Worm (Caenorhabditis elegans) whole organism, L4 larva: ENCODE measurements around the gene clec-121.
A peak's percentile ranks its signal among the peaks of the same experiment; 100 is the strongest.

Source experiments
- F10B5.3 ChIP-seq: sonication (generic microtip); optimal IDR thresholded peaks from 2 replicates; lab custom pipeline; 2016; ENCODE audit warnings: mild to moderate bottlenecking, missing genetic modification characterization, missing compliant biosample characterization
- F37D6.2 ChIP-seq: sonication (generic microtip); optimal IDR thresholded peaks from 2 replicates; lab custom pipeline; 2016; ENCODE audit warnings: mild to moderate bottlenecking, missing genetic modification characterization, missing compliant biosample characterization
- Y5F2A.4 ChIP-seq: fragments of 200-800 bp; sonication (Bioruptor generic); optimal IDR thresholded peaks from 2 replicates; lab custom pipeline; 2018; ENCODE audit warnings: mild to moderate bottlenecking, missing genetic modification characterization, missing compliant biosample characterization
- aha-1 ChIP-seq: fragments of 150-350 bp; peaks from one replicate; lab custom pipeline; 2014; ENCODE audit warnings: missing biosample characterization, missing genetic modification characterization
- ama-1 ChIP-seq: fragments of 150-350 bp; optimal IDR thresholded peaks from 2 replicates; lab custom pipeline; 2014; ENCODE audit warnings: inconsistent platforms, mixed read lengths
- attf-4 ChIP-seq: sonication (generic microtip); optimal IDR thresholded peaks from 3 replicates; lab custom pipeline; 2017; ENCODE audit warnings: missing biosample characterization, missing genetic modification characterization
- ceh-28 ChIP-seq: fragments of 150-350 bp; optimal IDR thresholded peaks from 2 replicates; lab custom pipeline; 2014; ENCODE audit warnings: missing biosample characterization, missing genetic modification reagents, missing genetic modification characterization
- ceh-62 ChIP-seq: sonication (generic microtip); optimal IDR thresholded peaks from 2 replicates; lab custom pipeline; 2017; ENCODE audit warnings: missing biosample characterization, missing genetic modification characterization
- ces-1 ChIP-seq: fragments of 150-350 bp; sonication (generic microtip); optimal IDR thresholded peaks from 4 replicates; lab custom pipeline; 2014; ENCODE audit warnings: missing biosample characterization, missing genetic modification reagents, missing genetic modification characterization
- daf-19 ChIP-seq: fragments of 200-800 bp; sonication (Bioruptor generic); conservative IDR thresholded peaks from 2 replicates; pipeline ENCODE4 v1.3.6; 2022; ENCODE audit warnings: missing genetic modification characterization, missing compliant biosample characterization
- dmd-8 ChIP-seq: fragments of 200-800 bp; sonication (Bioruptor generic); IDR thresholded peaks from 2 replicates; pipeline ENCODE4 v1.3.6; 2022; ENCODE audit warnings: missing genetic modification characterization, missing compliant biosample characterization
- dpl-1 ChIP-seq: fragments of 150-350 bp; optimal IDR thresholded peaks from 2 replicates; lab custom pipeline; 2014; ENCODE audit warnings: missing biosample characterization, missing genetic modification reagents, missing genetic modification characterization
- duxl-1 ChIP-seq: sonication (generic microtip); optimal IDR thresholded peaks from 2 replicates; lab custom pipeline; 2016; ENCODE audit warnings: mild to moderate bottlenecking, missing genetic modification characterization, moderate library complexity, missing compliant biosample characterization; ENCODE audit not compliant: poor library complexity
- lin-1 ChIP-seq: fragments of 200-800 bp; sonication (Bioruptor generic); IDR thresholded peaks from 2 replicates; pipeline ENCODE4 v1.3.6; 2022; ENCODE audit warnings: missing genetic modification reagents, missing genetic modification characterization, missing compliant biosample characterization
- lin-15B ChIP-seq: fragments of 150-350 bp; sonication (generic microtip); optimal IDR thresholded peaks from 3 replicates; lab custom pipeline; 2014; ENCODE audit warnings: missing biosample characterization, missing genetic modification characterization
- lir-3 ChIP-seq: sonication (generic microtip); optimal IDR thresholded peaks from 2 replicates; lab custom pipeline; 2016; ENCODE audit warnings: mild to moderate bottlenecking, missing genetic modification characterization, missing compliant biosample characterization
- mdt-29 ChIP-seq: fragments of 200-800 bp; sonication (Bioruptor generic); IDR thresholded peaks from 2 replicates; pipeline ENCODE4 v1.3.6; 2022; ENCODE audit warnings: missing genetic modification reagents, missing genetic modification characterization, missing compliant biosample characterization
- mes-2 ChIP-seq: sonication (generic microtip); optimal IDR thresholded peaks from 2 replicates; lab custom pipeline; 2016; ENCODE audit warnings: missing genotype, mild to moderate bottlenecking, missing genetic modification characterization, missing compliant biosample characterization; ENCODE audit not compliant: poor library complexity, severe bottlenecking
- mxl-3 ChIP-seq: fragments of 200-800 bp; sonication (Bioruptor generic); optimal IDR thresholded peaks from 2 replicates; lab custom pipeline; 2018; ENCODE audit warnings: mild to moderate bottlenecking, missing genetic modification characterization, missing compliant biosample characterization
- nhr-28 ChIP-seq: fragments of 150-350 bp; optimal IDR thresholded peaks from 2 replicates; lab custom pipeline; 2014; ENCODE audit warnings: missing biosample characterization, missing genetic modification characterization
- saeg-2 ChIP-seq: fragments of 200-800 bp; sonication (Bioruptor generic); IDR thresholded peaks from 2 replicates; pipeline ENCODE4 v1.3.6; 2022; ENCODE audit warnings: missing genetic modification reagents, missing genetic modification characterization, missing compliant biosample characterization
- snpc-1.2 ChIP-seq: fragments of 200-800 bp; sonication (Bioruptor generic); IDR thresholded peaks from 2 replicates; pipeline ENCODE4 v1.3.6; 2022; ENCODE audit warnings: missing genetic modification reagents, missing genetic modification characterization, missing compliant biosample characterization
- unc-62 ChIP-seq, 3 experiments: fragments of 150-350 bp in 1 of 3; sonication (generic microtip); optimal IDR thresholded peaks in 2 of 3; peaks in 1 of 3; 1 replicate in 1 of 3; 2 replicates in 2 of 3; lab custom pipeline; 2014 to 2017; ENCODE audit warnings: missing biosample characterization in 3 of 3, missing genetic modification characterization in 3 of 3, missing genetic modification reagents in 3 of 3, missing genotype in 1 of 3
- zfp-2 ChIP-seq: sonication (generic microtip); optimal IDR thresholded peaks from 2 replicates; lab custom pipeline; 2016; ENCODE audit warnings: mild to moderate bottlenecking, missing genetic modification characterization, missing compliant biosample characterization
- zfp-3 ChIP-seq: fragments of 200-800 bp; sonication (Bioruptor generic); conservative IDR thresholded peaks from 2 replicates; pipeline ENCODE4 v1.3.6; 2022; ENCODE audit warnings: missing genetic modification reagents, missing genetic modification characterization, missing compliant biosample characterization
- ztf-11 ChIP-seq: fragments of 150-350 bp; optimal IDR thresholded peaks from 2 replicates; lab custom pipeline; 2014; ENCODE audit warnings: missing biosample characterization, missing genetic modification characterization

Gene clec-121

DNA sequence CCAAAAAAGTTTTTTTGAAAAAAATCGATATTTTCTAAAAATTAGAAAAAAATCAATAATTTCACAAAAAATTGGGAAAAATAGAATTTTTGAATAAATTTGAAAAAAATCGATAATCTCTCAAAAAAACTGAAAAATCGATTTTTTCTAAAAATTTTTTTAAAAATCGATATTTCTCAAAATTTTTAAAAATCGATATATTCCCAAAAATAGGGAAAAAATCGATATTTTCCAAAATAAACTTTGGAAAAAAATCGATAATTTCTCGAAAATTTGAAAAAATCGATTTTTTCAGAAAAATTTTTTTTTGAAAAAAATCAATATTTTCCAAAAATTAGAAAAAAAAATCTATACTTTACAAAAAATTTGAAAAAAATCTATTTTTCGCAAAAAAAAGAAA lies 37.5 kb upstream of the clec-121 start:
- TF ChIP-seq lin-15B (tag; lab: Kevin White, UChicago): no peak
- TF ChIP-seq ceh-28 (tag; lab: Kevin White, UChicago): peak; percentile 70

DNA sequence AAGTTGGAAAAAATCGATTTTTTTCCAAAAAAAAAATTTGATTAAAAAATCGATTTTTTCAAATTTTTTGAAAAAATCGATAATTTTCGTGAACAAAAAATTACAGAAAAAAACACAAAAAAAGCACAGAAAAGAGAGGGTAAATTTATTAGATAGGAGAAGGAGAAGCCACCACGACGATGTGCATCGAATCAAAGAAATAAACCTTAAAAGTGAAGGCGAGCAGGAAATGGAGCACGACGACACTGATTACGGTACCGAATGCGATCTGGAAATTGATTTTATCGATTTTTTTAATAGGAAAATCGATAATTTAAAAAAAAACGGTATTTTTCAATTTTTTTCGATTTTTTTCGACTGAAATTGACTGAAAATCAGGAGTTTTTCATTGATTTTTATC lies 37.0 kb upstream of the clec-121 start:
- TF ChIP-seq F10B5.3: no peak
- TF ChIP-seq ceh-28 (tag; lab: Kevin White, UChicago): peak; percentile 12

DNA sequence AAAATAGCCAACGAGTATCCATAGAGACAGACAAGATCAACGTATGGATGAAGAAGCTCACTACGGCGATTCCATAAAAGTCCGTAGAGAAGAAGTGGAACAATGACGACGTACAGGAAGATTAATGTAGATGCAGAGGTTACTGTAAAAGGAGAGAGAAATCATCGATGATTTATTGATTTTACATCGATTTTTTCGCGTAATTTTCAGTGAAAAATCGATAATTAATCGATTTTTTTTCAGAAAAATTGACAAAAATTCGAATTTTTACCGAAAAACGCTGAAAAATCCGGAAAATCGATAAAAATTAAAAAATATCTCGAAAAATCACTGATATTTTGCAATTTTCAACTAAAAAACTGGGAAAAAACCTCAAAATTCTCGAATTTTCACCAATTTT lies 35.7 kb upstream of the clec-121 start:
- TF ChIP-seq duxl-1: no peak
- peak; percentile 81 for TF ChIP-seq ceh-28 (tag; lab: Kevin White, UChicago)
- no peak for TF ChIP-seq unc-62 (GFP tag; optimal IDR thresholded peaks at IDR 0.05 in 1 of 2; lab: Kevin White, UChicago)
- no peak for TF ChIP-seq unc-62 (tag; optimal IDR thresholded peaks at IDR 0.05; lab: Kevin White, UChicago)

DNA sequence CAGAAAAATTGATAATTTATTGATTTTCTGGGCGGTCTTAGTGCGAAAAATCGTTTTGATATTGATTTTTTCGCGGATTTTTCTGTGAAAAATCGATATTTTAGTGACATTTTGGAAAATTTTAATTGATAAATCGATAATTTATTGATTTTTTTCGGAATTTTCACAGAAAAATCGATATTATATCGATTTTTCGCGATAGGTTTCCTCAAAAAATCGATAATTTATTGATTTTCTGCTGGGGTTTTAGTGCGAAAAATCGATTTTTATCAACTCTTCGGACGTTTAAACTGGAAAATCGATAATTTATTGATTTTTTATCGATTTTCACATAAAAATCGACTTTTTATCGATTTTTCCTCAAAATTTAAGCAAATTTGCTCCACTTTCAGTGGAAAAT lies 34.7 kb upstream of the clec-121 start:
- TF ChIP-seq ceh-28 (tag; lab: Kevin White, UChicago) (peak; percentile 96), lin-15B (tag; lab: Kevin White, UChicago) (no peak)
- TF ChIP-seq, all 104 proteins: peak for 1

ce11 chrII:3067896-3068295 lies 34.2 kb upstream of the clec-121 start:
- TF ChIP-seq lin-1 (GFP tag; lab: Robert Waterston, UW) (no peak), aha-1 (peak; percentile 86)

DNA sequence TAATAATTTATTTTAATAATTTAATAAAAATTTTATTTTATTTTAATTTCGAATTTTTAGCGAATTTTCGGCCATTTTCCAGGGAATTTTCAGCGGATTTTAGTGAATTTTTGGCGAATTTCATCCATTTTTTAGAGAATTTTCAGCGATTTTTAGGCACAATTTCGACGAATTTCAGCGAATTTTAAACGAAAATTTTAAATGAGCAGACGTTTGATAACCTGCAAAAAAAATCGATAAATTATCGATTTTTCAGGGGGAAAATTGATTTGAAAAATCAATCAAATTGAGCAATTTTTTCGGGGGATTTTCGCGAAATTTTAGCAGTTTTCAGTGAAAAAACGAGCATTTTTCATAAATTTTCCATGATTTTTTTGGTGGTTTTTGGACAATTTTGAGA lies 33.5 kb upstream of the clec-121 start:
- TF ChIP-seq ceh-62 (tag; lab: Kevin White, UChicago) (no peak), mxl-3 (GFP tag; lab: Kevin White, UChicago) (no peak), aha-1 (peak; percentile 61), zfp-2 (tag; lab: Kevin White, UChicago) (no peak), mdt-29 (GFP tag; lab: Robert Waterston, UW) (no peak), dmd-8 (no peak), snpc-1.2 (GFP tag; lab: Robert Waterston, UW) (no peak), ztf-11 (tag; lab: Kevin White, UChicago) (no peak), dpl-1 (GFP tag; lab: Kevin White, UChicago) (no peak), lir-3 (no peak), saeg-2 (no peak), nhr-28 (tag; lab: Kevin White, UChicago) (no peak), ceh-28 (tag; lab: Kevin White, UChicago) (peak; percentile 55), F37D6.2 (tag; lab: Kevin White, UChicago) (no peak), daf-19 (GFP tag; lab: Robert Waterston, UW) (no peak)

ce11 chrII:3070182-3070581 lies 31.9 kb upstream of the clec-121 start:
- TF ChIP-seq attf-4 (no peak), lin-1 (GFP tag; lab: Robert Waterston, UW) (no peak), ceh-28 (tag; lab: Kevin White, UChicago) (peak; percentile 95), ces-1 (GFP tag; lab: Kevin White, UChicago) (no peak)
- TF ChIP-seq, all 104 proteins: peak for 1

ce11 chrII:3071012-3071749 lies 30.9 kb upstream of the clec-121 start, which contains the start of gene Y25C1A.7:
TSS of gene Y25C1A.7 (minus strand) at chrII:3071062.
- TF ChIP-seq daf-19 (GFP tag; lab: Robert Waterston, UW): no peak
- peak; percentile 35 for TF ChIP-seq mes-2 (tag; lab: Kevin White, UChicago)
- TF ChIP-seq F10B5.3: no peak
- TF ChIP-seq Y5F2A.4: no peak
- TF ChIP-seq ama-1 (lab: Kevin White, UChicago): no peak
- TF ChIP-seq zfp-3 (GFP tag; lab: Robert Waterston, UW): no peak
